Worm (Caenorhabditis elegans) whole organism, early embryonic: ENCODE measurements around the gene btb-8.

Source experiments
- B0310.2 ChIP-seq: sonication (generic microtip); optimal IDR thresholded peaks from 2 replicates; lab custom pipeline; 2016; ENCODE audit warnings: mild to moderate bottlenecking, missing genetic modification characterization, missing compliant biosample characterization
- F13C5.2 ChIP-seq: sonication (generic microtip); optimal IDR thresholded peaks from 2 replicates; lab custom pipeline; 2017; ENCODE audit warnings: mild to moderate bottlenecking, missing genetic modification characterization, inconsistent platforms, missing compliant biosample characterization
- aly-1 ChIP-seq: sonication (generic microtip); optimal IDR thresholded peaks from 2 replicates; lab custom pipeline; 2016; ENCODE audit warnings: missing genetic modification characterization, missing compliant biosample characterization
- ama-1 ChIP-seq: fragments of 150-350 bp; optimal IDR thresholded peaks from 2 replicates; lab custom pipeline; 2014
- ceh-13 ChIP-seq: fragments of 200-800 bp; sonication (Bioruptor generic); optimal IDR thresholded peaks from 2 replicates; lab custom pipeline; 2018; ENCODE audit warnings: mild to moderate bottlenecking, missing genetic modification characterization, missing compliant biosample characterization
- ceh-36 ChIP-seq: sonication (generic microtip); optimal IDR thresholded peaks from 2 replicates; lab custom pipeline; 2016; ENCODE audit warnings: missing genetic modification characterization, inconsistent platforms, missing compliant biosample characterization
- ets-7 ChIP-seq: sonication (generic microtip); optimal IDR thresholded peaks from 2 replicates; lab custom pipeline; 2016; ENCODE audit warnings: missing genotype, missing genetic modification characterization, missing compliant biosample characterization
- flt-1 ChIP-seq: fragments of 200-800 bp; sonication (Bioruptor generic); IDR thresholded peaks from 2 replicates; pipeline ENCODE4 v1.3.6; 2022; ENCODE audit warnings: missing genetic modification characterization, missing compliant biosample characterization
- hmbx-1 ChIP-seq: sonication (generic microtip); optimal IDR thresholded peaks from 2 replicates; lab custom pipeline; 2016; ENCODE audit warnings: mild to moderate bottlenecking, missing genetic modification characterization, missing compliant biosample characterization
- hmg-4 ChIP-seq: fragments of 200-800 bp; sonication (Bioruptor generic); optimal IDR thresholded peaks from 2 replicates; lab custom pipeline; 2018; ENCODE audit warnings: mild to moderate bottlenecking, missing genetic modification characterization, missing compliant biosample characterization
- hnd-1 ChIP-seq: sonication (generic microtip); optimal IDR thresholded peaks from 2 replicates; lab custom pipeline; 2016; ENCODE audit warnings: missing genetic modification characterization, missing compliant biosample characterization
- pes-1 ChIP-seq: fragments of 200-800 bp; sonication (Bioruptor generic); IDR thresholded peaks from 2 replicates; pipeline ENCODE4 v1.3.6; 2022; ENCODE audit warnings: missing genetic modification reagents, missing genetic modification characterization, missing compliant biosample characterization
- scrt-1 ChIP-seq: fragments of 200-800 bp; sonication (Bioruptor generic); IDR thresholded peaks from 2 replicates; pipeline ENCODE4 v1.3.6; 2022; ENCODE audit warnings: missing genetic modification characterization, missing compliant biosample characterization
- sea-1 ChIP-seq: fragments of 200-800 bp; sonication (Bioruptor generic); conservative IDR thresholded peaks from 2 replicates; pipeline ENCODE4 v1.3.6; 2022; ENCODE audit warnings: missing genetic modification characterization, missing compliant biosample characterization
- tbx-11 ChIP-seq: fragments of 200-800 bp; sonication (Bioruptor generic); IDR thresholded peaks from 2 replicates; pipeline ENCODE4 v1.3.6; 2022; ENCODE audit warnings: missing genetic modification characterization, missing compliant biosample characterization
- tbx-37 ChIP-seq: fragments of 200-800 bp; sonication (Bioruptor generic); conservative IDR thresholded peaks from 2 replicates; pipeline ENCODE4 v1.3.6; 2022; ENCODE audit warnings: missing genetic modification reagents, missing genetic modification characterization, missing compliant biosample characterization
- tra-4 ChIP-seq: sonication (generic microtip); optimal IDR thresholded peaks from 2 replicates; lab custom pipeline; 2017; ENCODE audit warnings: missing genetic modification characterization, missing compliant biosample characterization

Gene btb-8

ce11 chrII:1735145-1735544, 12.6 kb downstream of the btb-8 start:
- TF ChIP-seq hmg-4 (no peak), tbx-11 (GFP tag; lab: Robert Waterston, UW) (no peak), ama-1 (lab: Kevin White, UChicago) (no peak), F13C5.2 (tag; lab: Kevin White, UChicago) (no peak), aly-1 (tag; lab: Kevin White, UChicago) (no peak), ets-7 (tag; lab: Kevin White, UChicago) (no peak), scrt-1 (GFP tag; lab: Robert Waterston, UW) (no peak), tra-4 (tag; lab: Kevin White, UChicago) (no peak), ceh-13 (no peak), tbx-37 (GFP tag; lab: Robert Waterston, UW) (no peak), pes-1 (GFP tag; lab: Robert Waterston, UW) (no peak), flt-1 (GFP tag; lab: Robert Waterston, UW) (no peak)

ce11 chrII:1736353-1736752, 13.8 kb downstream of the btb-8 start, which contains the start of gene ceh-83:
ceh-83 (minus strand) TSS chrII:1736533.
- TF ChIP-seq sea-1 (GFP tag; lab: Robert Waterston, UW), result no peak
- no peak for TF ChIP-seq ama-1 (lab: Kevin White, UChicago)
- no peak for TF ChIP-seq hmbx-1 (tag; lab: Kevin White, UChicago)
- TF ChIP-seq ets-7 (tag; lab: Kevin White, UChicago), result no peak
- TF ChIP-seq F13C5.2 (tag; lab: Kevin White, UChicago), result no peak
- TF ChIP-seq aly-1 (tag; lab: Kevin White, UChicago), result no peak
- TF ChIP-seq flt-1 (GFP tag; lab: Robert Waterston, UW), result no peak
- TF ChIP-seq pes-1 (GFP tag; lab: Robert Waterston, UW), result no peak
- no peak for TF ChIP-seq ceh-13
- no peak for TF ChIP-seq B0310.2 (tag; lab: Kevin White, UChicago)
- TF ChIP-seq tbx-11 (GFP tag; lab: Robert Waterston, UW), result no peak
- no peak for TF ChIP-seq tra-4 (tag; lab: Kevin White, UChicago)
- TF ChIP-seq hnd-1 (tag; lab: Kevin White, UChicago), result no peak
- no peak for TF ChIP-seq tbx-37 (GFP tag; lab: Robert Waterston, UW)
- no peak for TF ChIP-seq ceh-36 (tag; lab: Kevin White, UChicago)
- no peak for TF ChIP-seq hmg-4
- no peak for TF ChIP-seq scrt-1 (GFP tag; lab: Robert Waterston, UW)

DNA sequence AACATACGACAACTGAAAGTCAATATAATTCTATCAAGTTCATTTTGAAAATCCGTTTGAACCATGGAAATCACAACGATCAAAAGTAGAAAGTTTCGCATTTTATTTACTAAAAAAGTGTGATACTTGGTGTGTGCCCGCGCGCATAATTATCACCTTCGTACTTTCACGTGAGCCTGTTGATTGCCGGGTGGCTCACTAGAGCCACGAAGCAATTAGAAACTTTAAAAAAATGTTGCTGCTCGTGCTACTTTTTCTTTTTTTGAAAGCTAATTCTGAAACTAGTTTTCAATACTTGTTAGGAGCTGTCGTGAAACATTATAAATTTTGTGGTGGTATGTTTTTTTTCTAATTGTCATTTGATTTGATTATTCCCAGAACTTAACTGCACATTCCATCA, 16.3 kb downstream of the btb-8 start, which contains the start of the genes irld-9 and irld-33:
Gene irld-9, minus strand, starts transcription at position 101 of the 400 bp plus-strand sequence.
Gene irld-33, plus strand, starts transcription at position 209 of the 400 bp plus-strand sequence.
- TF ChIP-seq F13C5.2 (tag; lab: Kevin White, UChicago) (no peak), hnd-1 (tag; lab: Kevin White, UChicago) (no peak), scrt-1 (GFP tag; lab: Robert Waterston, UW) (no peak), flt-1 (GFP tag; lab: Robert Waterston, UW) (no peak), ceh-13 (no peak), ets-7 (tag; lab: Kevin White, UChicago) (no peak), aly-1 (tag; lab: Kevin White, UChicago) (no peak), pes-1 (GFP tag; lab: Robert Waterston, UW) (no peak), ama-1 (lab: Kevin White, UChicago) (no peak), hmg-4 (no peak), ceh-36 (tag; lab: Kevin White, UChicago) (no peak), tbx-37 (GFP tag; lab: Robert Waterston, UW) (no peak), sea-1 (GFP tag; lab: Robert Waterston, UW) (no peak), B0310.2 (tag; lab: Kevin White, UChicago) (no peak), tbx-11 (GFP tag; lab: Robert Waterston, UW) (no peak), hmbx-1 (tag; lab: Kevin White, UChicago) (no peak), tra-4 (tag; lab: Kevin White, UChicago) (no peak)

DNA sequence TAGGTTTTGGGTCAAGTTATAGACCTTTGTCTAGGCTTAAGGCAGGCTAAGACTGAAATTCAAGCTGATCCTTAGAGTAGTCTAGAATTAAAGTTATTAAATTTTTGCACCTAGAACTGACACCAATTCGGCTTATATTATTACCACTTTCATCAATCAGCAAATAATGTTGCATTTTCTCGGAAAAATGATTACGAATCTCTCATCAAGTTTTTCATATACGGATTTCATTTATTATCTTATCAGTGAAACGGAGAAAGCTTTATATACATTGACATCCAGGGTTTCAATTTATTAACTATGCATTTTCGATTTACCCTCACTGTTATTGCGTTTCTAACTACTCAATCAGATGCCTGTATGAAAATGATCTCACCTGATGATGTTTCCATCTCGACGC, 18.7 kb downstream of the btb-8 start, which contains the start of gene K07G6.1:
Gene K07G6.1, plus strand, starts transcription at position 301 of the 400 bp plus-strand sequence.
- TF ChIP-seq tra-4 (tag; lab: Kevin White, UChicago) (no peak), ceh-13 (no peak)

DNA sequence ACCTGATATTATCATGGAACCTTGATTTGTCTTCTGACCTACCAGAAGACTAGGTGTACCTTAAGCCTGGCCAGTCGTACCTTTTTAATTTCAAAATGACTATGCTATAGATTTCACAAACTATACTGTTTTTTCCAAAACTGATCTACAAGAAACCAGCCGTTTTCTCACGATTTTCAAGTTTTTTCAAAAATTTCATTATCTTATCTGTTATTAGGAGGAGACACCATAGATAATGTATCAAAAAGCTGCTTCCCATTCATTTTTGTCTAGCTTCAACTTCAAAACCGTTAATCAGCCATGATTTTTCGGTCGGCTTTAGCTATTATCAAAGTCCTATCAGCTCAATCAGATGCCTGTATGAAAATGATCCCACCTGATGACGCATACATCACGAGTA, 20.0 kb downstream of the btb-8 start, which contains the start of gene F36H5.12:
Gene F36H5.12, plus strand, starts transcription at position 301 of the 400 bp plus-strand sequence.
- TF ChIP-seq aly-1 (tag; lab: Kevin White, UChicago), result no peak
- no peak for TF ChIP-seq tbx-11 (GFP tag; lab: Robert Waterston, UW)
- TF ChIP-seq ceh-13, result no peak

- TF ChIP-seq hmg-4 (no peak), B0310.2 (tag; lab: Kevin White, UChicago) (no peak), ceh-13 (no peak), tbx-37 (GFP tag; lab: Robert Waterston, UW) (no peak), hmbx-1 (tag; lab: Kevin White, UChicago) (no peak), tbx-11 (GFP tag; lab: Robert Waterston, UW) (no peak), tra-4 (tag; lab: Kevin White, UChicago) (no peak), hnd-1 (tag; lab: Kevin White, UChicago) (no peak), F13C5.2 (tag; lab: Kevin White, UChicago) (no peak), aly-1 (tag; lab: Kevin White, UChicago) (no peak), pes-1 (GFP tag; lab: Robert Waterston, UW) (no peak), ceh-36 (tag; lab: Kevin White, UChicago) (no peak), ama-1 (lab: Kevin White, UChicago) (no peak), ets-7 (tag; lab: Kevin White, UChicago) (no peak), scrt-1 (GFP tag; lab: Robert Waterston, UW) (no peak), sea-1 (GFP tag; lab: Robert Waterston, UW) (no peak), flt-1 (GFP tag; lab: Robert Waterston, UW) (no peak)
These were observed 21.6 kb downstream of the btb-8 start, which contains the start of gene clec-19 for ce11 chrII:1744183-1744582. clec-19 (plus strand) TSS chrII:1744483.

ce11 chrII:1750413-1750812, 27.8 kb downstream of the btb-8 start, which contains the start of the genes F36H5.13 and F36H5.8:
F36H5.13 (minus strand) TSS chrII:1750513.
F36H5.8 (minus strand) TSS chrII:1750686.
- no peak for TF ChIP-seq hmg-4
- TF ChIP-seq ceh-13, result no peak
- TF ChIP-seq B0310.2 (tag; lab: Kevin White, UChicago), result no peak
- TF ChIP-seq ets-7 (tag; lab: Kevin White, UChicago), result no peak
- TF ChIP-seq tbx-11 (GFP tag; lab: Robert Waterston, UW), result no peak
- TF ChIP-seq F13C5.2 (tag; lab: Kevin White, UChicago), result no peak
- TF ChIP-seq hnd-1 (tag; lab: Kevin White, UChicago), result no peak
- TF ChIP-seq scrt-1 (GFP tag; lab: Robert Waterston, UW), result no peak
- no peak for TF ChIP-seq hmbx-1 (tag; lab: Kevin White, UChicago)
- no peak for TF ChIP-seq tra-4 (tag; lab: Kevin White, UChicago)
- no peak for TF ChIP-seq pes-1 (GFP tag; lab: Robert Waterston, UW)
- no peak for TF ChIP-seq sea-1 (GFP tag; lab: Robert Waterston, UW)
- no peak for TF ChIP-seq tbx-37 (GFP tag; lab: Robert Waterston, UW)
- TF ChIP-seq flt-1 (GFP tag; lab: Robert Waterston, UW), result no peak
- no peak for TF ChIP-seq aly-1 (tag; lab: Kevin White, UChicago)
- TF ChIP-seq ceh-36 (tag; lab: Kevin White, UChicago), result no peak
- no peak for TF ChIP-seq ama-1 (lab: Kevin White, UChicago)
